Fruit fly (Drosophila melanogaster): ENCODE data around the gene CG13599.

Gene CG13599

DNA sequence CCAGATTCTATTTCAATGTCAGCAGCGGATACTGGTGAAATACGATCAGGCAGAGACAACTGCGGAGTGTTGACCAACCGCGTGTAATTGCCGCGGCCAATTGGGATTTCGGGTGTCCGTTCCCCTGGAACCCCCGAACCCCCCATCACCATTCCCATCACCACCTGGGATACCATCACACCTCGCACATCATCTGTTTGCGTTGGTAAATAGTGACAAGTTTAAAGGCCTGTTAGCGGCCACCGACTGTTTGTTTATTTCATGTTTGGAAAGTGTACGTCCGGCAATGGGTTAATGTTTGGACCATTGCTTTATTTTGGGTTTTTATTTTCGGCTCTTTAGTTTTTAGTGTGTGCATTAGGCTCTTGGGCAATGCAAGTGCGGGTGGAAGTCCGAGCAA, 15.6 kb downstream of the CG13599 start (continued):
- TF ChIP-seq vvl (GFP tag; IDR thresholded peaks at IDR 0.05) (0 out of 2 replicates have a peak, but pooled peaks have one; percentile 15), HLHmδ (GFP tag; optimal IDR thresholded peaks at IDR 0.05) (peak; percentile 39), Oaz (GFP tag; IDR thresholded peaks at IDR 0.05) (no peak), kni (GFP tag; optimal IDR thresholded peaks at IDR 0.05) (peak; percentile 81), CG32772 (GFP tag; IDR thresholded peaks at IDR 0.05) (no peak), nerfin-2 (GFP tag; IDR thresholded peaks at IDR 0.05; ENCODE audit: partially characterized antibody) (no peak), CG13424 (tag; optimal IDR thresholded peaks at IDR 0.05) (peak; percentile 31), CG1529 (GFP tag; optimal IDR thresholded peaks at IDR 0.05) (peak; percentile 34), Blimp-1 (GFP tag; optimal IDR thresholded peaks at IDR 0.05) (peak; percentile 22), CG11247 (GFP tag; IDR thresholded peaks at IDR 0.05) (peak; percentile 40; the same call in 1 of the 2 replicates), CG6254 (GFP tag; optimal IDR thresholded peaks at IDR 0.05) (peak; percentile 17), CG11456 (GFP tag; IDR thresholded peaks at IDR 0.05) (no peak), CG5245 (GFP tag; optimal IDR thresholded peaks at IDR 0.05) (no peak), CG3407 (GFP tag; optimal IDR thresholded peaks at IDR 0.05) (peak; percentile 45), CG4328 (GFP tag; optimal IDR thresholded peaks at IDR 0.05) (peak; percentile 36), CG42726 (GFP tag; IDR thresholded peaks at IDR 0.05; ENCODE audit: partially characterized antibody) (no peak), CG10462 (GFP tag; optimal IDR thresholded peaks at IDR 0.05) (no peak), CG5953 (GFP tag; IDR thresholded peaks at IDR 0.05) (no peak), lab (GFP tag; optimal IDR thresholded peaks at IDR 0.05) (peak; percentile 32), BtbVII (GFP tag; optimal IDR thresholded peaks at IDR 0.05) (peak; percentile 24), Pdp1 (GFP tag; optimal IDR thresholded peaks at IDR 0.05) (no peak), odd (GFP tag; optimal IDR thresholded peaks at IDR 0.05) (peak; percentile 41), fd102C (GFP tag; optimal IDR thresholded peaks at IDR 0.05) (no peak), sens-2 (GFP tag; IDR thresholded peaks at IDR 0.05) (no peak), knrl (GFP tag; IDR thresholded peaks at IDR 0.05; ENCODE audit: partially characterized antibody) (no peak), twi (tag; optimal IDR thresholded peaks at IDR 0.05) (no peak), gfzf (GFP tag; optimal IDR thresholded peaks at IDR 0.05) (no peak), stc (GFP tag; IDR thresholded peaks at IDR 0.05) (peak; percentile 33; the same call in 1 of the 2 replicates), Sox100B (GFP tag; optimal IDR thresholded peaks at IDR 0.05) (peak; percentile 24), CG1603 (tag; optimal IDR thresholded peaks at IDR 0.05) (peak; percentile 34), HHEX (GFP tag; optimal IDR thresholded peaks at IDR 0.05) (peak; percentile 43), CG4707 (GFP tag; optimal IDR thresholded peaks at IDR 0.05) (peak; percentile 54), Sry-β (GFP tag; optimal IDR thresholded peaks at IDR 0.05) (no peak), CG2875 (GFP tag; optimal IDR thresholded peaks at IDR 0.05) (peak; percentile 43), grau (tag; optimal IDR thresholded peaks at IDR 0.05) (no peak), da (GFP tag; optimal IDR thresholded peaks at IDR 0.05) (no peak), org-1 (GFP tag; optimal IDR thresholded peaks at IDR 0.05) (peak; percentile 34), ara (GFP tag; IDR thresholded peaks at IDR 0.05) (no peak), Dll (GFP tag; IDR thresholded peaks at IDR 0.05; ENCODE audit: partially characterized antibody) (no peak), hkb (optimal IDR thresholded peaks at IDR 0.05) (no peak), hkb (GFP tag; IDR thresholded peaks at IDR 0.05) (0 out of 2 replicates have a peak, but pooled peaks have one; percentile 15), CG10209 (GFP tag; optimal IDR thresholded peaks at IDR 0.05) (peak; percentile 19), ATbp (GFP tag; optimal IDR thresholded peaks at IDR 0.05) (peak; percentile 81), CG12071 (GFP tag; optimal IDR thresholded peaks at IDR 0.05) (peak; percentile 66), dan (GFP tag; IDR thresholded peaks at IDR 0.05) (no peak), BEAF-32 (GFP tag; optimal IDR thresholded peaks at IDR 0.05) (no peak), CG2129 (GFP tag; IDR thresholded peaks at IDR 0.05; ENCODE audit: partially characterized antibody) (no peak), CG15696 (tag; optimal IDR thresholded peaks at IDR 0.05) (peak; percentile 36), CG11723 (GFP tag; optimal IDR thresholded peaks at IDR 0.05) (peak; percentile 4), Gsc (GFP tag; IDR thresholded peaks at IDR 0.05) (no peak)
